Worm (Caenorhabditis elegans): ENCODE results near the gene F19B10.5.

Gene F19B10.5

DNA sequence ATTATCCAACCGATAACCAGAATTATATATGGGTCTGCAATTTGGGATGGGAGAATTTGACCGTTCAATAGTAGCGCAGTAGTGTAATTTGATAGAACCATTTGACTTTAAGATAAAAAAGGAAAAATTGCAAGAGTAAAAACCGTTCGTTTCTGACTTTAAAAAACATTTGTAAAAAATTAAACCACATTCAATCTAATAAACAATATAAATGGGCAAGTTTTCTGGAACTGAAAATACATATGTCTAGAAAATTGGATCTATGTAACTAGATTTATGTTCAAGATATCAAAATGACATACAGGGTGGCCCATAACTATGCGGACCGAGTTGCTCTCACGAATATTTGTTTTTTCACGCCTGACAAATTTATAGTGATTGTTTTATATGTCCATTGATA is 39.2 kb downstream of the F19B10.5 start, which contains the start of gene srx-102:
TSS of gene srx-102 (minus strand) at position 101 of the 400 bp plus-strand sequence.
- TF ChIP-seq dao-5 (tag; optimal IDR thresholded peaks at IDR 0.05) (no peak), W03F9.2 (tag; optimal IDR thresholded peaks at IDR 0.05) (no peak), him-1 (tag; optimal IDR thresholded peaks at IDR 0.05) (no peak)

DNA sequence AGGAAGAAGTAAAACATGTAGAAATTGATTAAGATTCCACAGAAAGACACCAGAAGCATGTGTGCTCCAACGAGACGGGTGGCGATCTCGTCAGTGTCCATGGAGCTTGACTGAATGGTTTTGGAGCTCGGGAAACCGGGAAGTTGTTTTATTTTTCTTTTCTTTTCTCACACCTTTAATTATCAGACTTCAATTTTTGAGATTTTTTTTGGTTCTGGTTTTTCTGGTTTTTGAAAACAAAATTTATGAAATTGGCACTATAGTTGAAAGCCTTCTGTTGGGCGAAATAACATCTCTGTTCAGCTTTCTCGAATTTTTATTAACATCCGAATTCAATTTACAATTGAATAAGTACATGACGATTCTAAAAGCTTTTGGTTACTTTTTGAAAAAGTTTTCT is 44.1 kb downstream of the F19B10.5 start, which contains the start of gene srx-104:
TSS of gene srx-104 (minus strand) at position 101 of the 400 bp plus-strand sequence.
- TF ChIP-seq W03F9.2 (tag; optimal IDR thresholded peaks at IDR 0.05) (no peak), him-1 (tag; optimal IDR thresholded peaks at IDR 0.05) (no peak), dao-5 (tag; optimal IDR thresholded peaks at IDR 0.05) (no peak)

- no peak for TF ChIP-seq him-1 (tag; optimal IDR thresholded peaks at IDR 0.05)
- TF ChIP-seq W03F9.2 (tag; optimal IDR thresholded peaks at IDR 0.05): no peak
- no peak for TF ChIP-seq dao-5 (tag; optimal IDR thresholded peaks at IDR 0.05)
Measured at ce11 chrII:3701305-3701704, 45.8 kb downstream of the F19B10.5 start, which contains the start of gene srx-105. Gene srx-105 (minus strand): TSS chrII:3701405.

DNA sequence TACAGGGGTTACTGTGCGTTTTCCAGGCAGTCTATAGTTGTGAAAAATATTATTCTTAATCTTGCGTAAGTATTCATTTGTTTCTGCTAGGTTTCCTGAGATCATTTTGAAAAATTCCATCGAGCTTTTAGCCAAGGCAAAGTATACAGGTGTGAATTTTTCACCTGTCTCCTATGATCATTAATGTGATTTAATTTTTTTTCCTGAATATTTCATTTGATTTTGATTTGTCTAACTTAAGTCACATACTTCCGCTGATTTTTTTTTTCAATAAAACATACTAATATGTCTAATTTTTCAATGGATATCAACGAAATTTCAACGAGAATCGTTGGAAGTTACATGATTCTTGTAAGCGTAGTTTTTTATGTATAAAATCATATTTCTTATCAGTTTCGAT is 49.8 kb downstream of the F19B10.5 start, which contains the start of gene srx-108:
TSS of gene srx-108 (plus strand) at position 301 of the 400 bp plus-strand sequence.
- TF ChIP-seq W03F9.2 (tag; optimal IDR thresholded peaks at IDR 0.05) (no peak), dao-5 (tag; optimal IDR thresholded peaks at IDR 0.05) (no peak), him-1 (tag; optimal IDR thresholded peaks at IDR 0.05) (no peak)

Measured in whole organism, L4/young adult.